Worm (Caenorhabditis elegans) whole organism, L4 larva: ENCODE measurements around the gene T13F2.6.
"Not testable (repeated sequence)": the region's sequence is repeated elsewhere in the genome, so short reads cannot be mapped to it uniquely, and the experiment has no call there.

ENCODE experiments used
- D1046.2 ChIP-seq: fragments of 200-800 bp; sonication (Bioruptor generic); IDR thresholded peaks from 2 replicates; pipeline ENCODE4 v1.3.6; 2022; ENCODE audit warnings: missing genetic modification characterization, missing compliant biosample characterization
- F37D6.2 ChIP-seq: sonication (generic microtip); optimal IDR thresholded peaks from 2 replicates; lab custom pipeline; 2016; ENCODE audit warnings: mild to moderate bottlenecking, missing genetic modification characterization, missing compliant biosample characterization
- Y48G9A.11 ChIP-seq: fragments of 200-800 bp; sonication (Bioruptor generic); IDR thresholded peaks from 2 replicates; pipeline ENCODE4 v1.3.6; 2022; ENCODE audit warnings: missing genetic modification reagents, missing genetic modification characterization, missing compliant biosample characterization
- aha-1 ChIP-seq: fragments of 150-350 bp; peaks from one replicate; lab custom pipeline; 2014; ENCODE audit warnings: missing biosample characterization, missing genetic modification characterization
- attf-4 ChIP-seq: sonication (generic microtip); optimal IDR thresholded peaks from 3 replicates; lab custom pipeline; 2017; ENCODE audit warnings: missing biosample characterization, missing genetic modification characterization
- ces-1 ChIP-seq: fragments of 150-350 bp; sonication (generic microtip); optimal IDR thresholded peaks from 4 replicates; lab custom pipeline; 2014; ENCODE audit warnings: missing biosample characterization, missing genetic modification reagents, missing genetic modification characterization
- daf-16 ChIP-seq, 3 experiments: sonication (generic microtip); optimal IDR thresholded peaks; 2 replicates each; lab custom pipeline; 2016 to 2017; ENCODE audit warnings: missing genetic modification characterization in 3 of 3, missing genetic modification reagents in 3 of 3, mild to moderate bottlenecking in 2 of 3, missing compliant biosample characterization in 2 of 3, missing biosample characterization in 1 of 3, moderate library complexity in 1 of 3
- dmd-6 ChIP-seq: fragments of 200-800 bp; sonication (Bioruptor generic); IDR thresholded peaks from 2 replicates; pipeline ENCODE4 v1.3.6; 2022; ENCODE audit warnings: missing genetic modification reagents, missing genetic modification characterization, missing compliant biosample characterization
- dmd-8 ChIP-seq: fragments of 200-800 bp; sonication (Bioruptor generic); IDR thresholded peaks from 2 replicates; pipeline ENCODE4 v1.3.6; 2022; ENCODE audit warnings: missing genetic modification characterization, missing compliant biosample characterization
- dmd-9 ChIP-seq: fragments of 200-800 bp; sonication (Bioruptor generic); IDR thresholded peaks from 2 replicates; pipeline ENCODE4 v1.3.6; 2022; ENCODE audit warnings: missing genetic modification reagents, missing genetic modification characterization, missing compliant biosample characterization
- duxl-1 ChIP-seq: sonication (generic microtip); optimal IDR thresholded peaks from 2 replicates; lab custom pipeline; 2016; ENCODE audit warnings: mild to moderate bottlenecking, missing genetic modification characterization, moderate library complexity, missing compliant biosample characterization; ENCODE audit not compliant: poor library complexity
- dve-1 ChIP-seq: sonication (generic microtip); optimal IDR thresholded peaks from 2 replicates; lab custom pipeline; 2017; ENCODE audit warnings: antibody characterized with exemption, mild to moderate bottlenecking, missing genetic modification characterization, missing compliant biosample characterization; ENCODE audit not compliant: insufficient read depth
- fkh-10 ChIP-seq: fragments of 150-350 bp; optimal IDR thresholded peaks from 2 replicates; lab custom pipeline; 2014; ENCODE audit warnings: missing biosample characterization, missing genetic modification reagents, missing genetic modification characterization
- hlh-11 ChIP-seq: fragments of 200-800 bp; sonication (Bioruptor generic); optimal IDR thresholded peaks from 2 replicates; lab custom pipeline; 2018; ENCODE audit warnings: mild to moderate bottlenecking, missing genetic modification characterization, missing compliant biosample characterization
- lim-7 ChIP-seq: fragments of 200-800 bp; sonication (Bioruptor generic); IDR thresholded peaks from 2 replicates; pipeline ENCODE4 v1.3.6; 2022; ENCODE audit warnings: missing genetic modification characterization, missing compliant biosample characterization
- lin-1 ChIP-seq: fragments of 200-800 bp; sonication (Bioruptor generic); IDR thresholded peaks from 2 replicates; pipeline ENCODE4 v1.3.6; 2022; ENCODE audit warnings: missing genetic modification reagents, missing genetic modification characterization, missing compliant biosample characterization
- lin-13 ChIP-seq: fragments of 150-350 bp; optimal IDR thresholded peaks from 2 replicates; lab custom pipeline; 2014; ENCODE audit warnings: missing biosample characterization, missing genetic modification reagents, missing genetic modification characterization
- lin-15B ChIP-seq: fragments of 150-350 bp; sonication (generic microtip); optimal IDR thresholded peaks from 3 replicates; lab custom pipeline; 2014; ENCODE audit warnings: missing biosample characterization, missing genetic modification characterization
- lin-29 ChIP-seq: fragments of 200-800 bp; sonication (Bioruptor generic); IDR thresholded peaks from 2 replicates; pipeline ENCODE4 v1.3.6; 2022; ENCODE audit warnings: missing genetic modification reagents, missing genetic modification characterization, missing compliant biosample characterization
- lin-39 ChIP-seq: fragments of 150-350 bp; optimal IDR thresholded peaks from 2 replicates; lab custom pipeline; 2014; ENCODE audit warnings: missing biosample characterization, missing genetic modification reagents, missing genetic modification characterization
- lir-3 ChIP-seq: sonication (generic microtip); optimal IDR thresholded peaks from 2 replicates; lab custom pipeline; 2016; ENCODE audit warnings: mild to moderate bottlenecking, missing genetic modification characterization, missing compliant biosample characterization
- madf-9 ChIP-seq: fragments of 200-800 bp; sonication (Bioruptor generic); conservative IDR thresholded peaks from 2 replicates; pipeline ENCODE4 v1.3.6; 2022; ENCODE audit warnings: missing genetic modification reagents, missing genetic modification characterization, missing compliant biosample characterization
- mdl-1 ChIP-seq, 2 experiments: fragments of 150-350 bp in 1 of 2; sonication (generic microtip) in 1 of 2; optimal IDR thresholded peaks; 2 replicates each; lab custom pipeline; 2014 to 2017; ENCODE audit warnings: missing biosample characterization in 2 of 2, missing genetic modification characterization in 2 of 2
- mdt-29 ChIP-seq: fragments of 200-800 bp; sonication (Bioruptor generic); IDR thresholded peaks from 2 replicates; pipeline ENCODE4 v1.3.6; 2022; ENCODE audit warnings: missing genetic modification reagents, missing genetic modification characterization, missing compliant biosample characterization
- nhr-10 ChIP-seq: fragments of 150-350 bp; optimal IDR thresholded peaks from 2 replicates; lab custom pipeline; 2014; ENCODE audit warnings: missing biosample characterization, missing genetic modification characterization
- nhr-102 ChIP-seq: sonication (generic microtip); optimal IDR thresholded peaks from 2 replicates; lab custom pipeline; 2016; ENCODE audit warnings: mild to moderate bottlenecking, missing genetic modification characterization, moderate library complexity, missing compliant biosample characterization
- nhr-237 ChIP-seq: sonication (generic microtip); optimal IDR thresholded peaks from 2 replicates; lab custom pipeline; 2017; ENCODE audit warnings: missing biosample characterization, missing genetic modification characterization
- nhr-28 ChIP-seq: fragments of 150-350 bp; optimal IDR thresholded peaks from 2 replicates; lab custom pipeline; 2014; ENCODE audit warnings: missing biosample characterization, missing genetic modification characterization
- nhr-41 ChIP-seq: fragments of 200-800 bp; sonication (Bioruptor generic); IDR thresholded peaks from 2 replicates; pipeline ENCODE4 v1.3.6; 2022; ENCODE audit warnings: missing genetic modification reagents, missing genetic modification characterization, missing compliant biosample characterization
- pha-4 ChIP-seq, 2 experiments: fragments of 150-350 bp in 1 of 2; fragments of 200-800 bp in 1 of 2; sonication (Bioruptor generic) in 1 of 2; IDR thresholded peaks in 1 of 2; optimal IDR thresholded peaks in 1 of 2; 2 replicates each; pipeline versions ENCODE4 v1.3.6 to Lab custom; 2014 to 2022; ENCODE audit warnings: missing genetic modification characterization in 2 of 2, missing genetic modification reagents in 2 of 2, missing biosample characterization in 1 of 2, missing compliant biosample characterization in 1 of 2
- php-3 ChIP-seq: fragments of 200-800 bp; sonication (Bioruptor generic); IDR thresholded peaks from 2 replicates; pipeline ENCODE4 v1.3.6; 2022; ENCODE audit warnings: missing genetic modification reagents, missing genetic modification characterization, missing compliant biosample characterization
- pqm-1 ChIP-seq: sonication (generic microtip); optimal IDR thresholded peaks from 2 replicates; lab custom pipeline; 2017; ENCODE audit warnings: missing biosample characterization, missing genetic modification characterization
- rbr-2 ChIP-seq: sonication (generic microtip); optimal IDR thresholded peaks from 2 replicates; lab custom pipeline; 2016; ENCODE audit warnings: missing genotype, missing genetic modification characterization, missing compliant biosample characterization
- sdz-12 ChIP-seq: fragments of 200-800 bp; sonication (Bioruptor generic); optimal IDR thresholded peaks from 2 replicates; lab custom pipeline; 2018; ENCODE audit warnings: mild to moderate bottlenecking, missing genetic modification characterization, missing compliant biosample characterization
- snpc-1.2 ChIP-seq: fragments of 200-800 bp; sonication (Bioruptor generic); IDR thresholded peaks from 2 replicates; pipeline ENCODE4 v1.3.6; 2022; ENCODE audit warnings: missing genetic modification reagents, missing genetic modification characterization, missing compliant biosample characterization
- tra-1 ChIP-seq: fragments of 200-800 bp; sonication (Bioruptor generic); IDR thresholded peaks from 2 replicates; pipeline ENCODE4 v1.3.6; 2022; ENCODE audit warnings: missing genetic modification reagents, missing genetic modification characterization, missing compliant biosample characterization
- vab-7 ChIP-seq: fragments of 200-800 bp; sonication (Bioruptor generic); IDR thresholded peaks from 2 replicates; pipeline ENCODE4 v1.3.6; 2022; ENCODE audit warnings: missing genetic modification reagents, missing genetic modification characterization, missing compliant biosample characterization
- zip-11 ChIP-seq: fragments of 200-800 bp; sonication (Bioruptor generic); IDR thresholded peaks from 2 replicates; pipeline ENCODE4 v1.3.6; 2022; ENCODE audit warnings: missing genetic modification characterization, missing compliant biosample characterization

The T13F2.6 gene

DNA sequence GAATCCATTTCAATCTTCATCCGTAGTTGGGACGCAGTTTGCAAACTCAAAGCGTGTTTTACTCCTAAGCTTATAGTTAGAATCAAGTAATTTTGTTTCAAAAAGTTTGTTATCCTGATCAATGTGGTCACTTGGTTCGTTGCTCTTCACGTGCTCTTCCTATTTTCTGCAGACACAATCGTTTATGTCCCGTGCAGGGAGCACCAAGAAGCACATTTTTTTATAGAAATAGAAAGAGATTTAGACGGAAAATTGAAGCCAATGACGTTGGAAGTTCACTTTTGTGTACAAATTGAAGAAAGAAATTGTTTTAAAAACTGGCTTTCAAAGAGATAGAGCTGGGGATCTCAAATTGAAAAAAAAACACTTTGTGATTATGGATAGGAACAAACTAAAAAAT, 16.4 kb upstream of the T13F2.6 start (continued):
- no peak for TF ChIP-seq lim-7 (GFP tag; lab: Robert Waterston, UW)

DNA sequence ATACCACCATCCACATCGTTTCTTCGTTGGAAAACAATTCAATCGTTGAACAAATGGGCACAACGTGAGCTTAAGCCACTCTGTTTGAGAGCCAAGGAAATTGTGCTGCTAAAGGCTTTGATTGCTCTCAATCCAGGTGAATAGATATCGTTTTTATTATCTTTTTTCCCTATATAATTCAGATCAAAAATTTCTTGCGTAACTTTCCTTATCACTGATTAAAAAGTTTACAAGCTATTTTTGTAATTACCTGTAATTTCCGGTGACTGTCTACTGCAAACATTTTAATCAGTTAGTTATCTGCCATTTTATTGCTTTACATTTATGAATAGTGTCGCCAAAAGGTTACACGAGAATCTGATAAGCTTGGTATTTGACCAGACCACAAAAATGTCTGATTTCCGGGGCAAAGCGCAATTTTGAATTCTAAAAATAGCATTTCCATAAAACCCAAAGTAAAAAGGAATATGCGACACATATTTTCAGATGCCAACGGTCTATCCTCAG, 15.4 kb upstream of the T13F2.6 start:
- peak; percentile 31 for TF ChIP-seq nhr-28
- TF ChIP-seq php-3 (GFP tag; lab: Robert Waterston, UW), result peak; percentile 91
- TF ChIP-seq daf-16 (GFP tag; optimal IDR thresholded peaks at IDR 0.05; lab: Kevin White, UChicago), result no peak
- TF ChIP-seq daf-16 (tag; optimal IDR thresholded peaks at IDR 0.05; lab: Kevin White, UChicago), result peak; percentile 39
- TF ChIP-seq D1046.2 (GFP tag; lab: Robert Waterston, UW), result no peak
- peak; percentile 48 for TF ChIP-seq hlh-11 (tag; lab: Kevin White, UChicago)
- no peak for TF ChIP-seq dmd-9 (GFP tag; lab: Robert Waterston, UW)
- TF ChIP-seq aha-1 (tag; lab: Kevin White, UChicago), result peak; percentile 89
- TF ChIP-seq lin-1, result peak; percentile 75; the same call in 1 of the 2 replicates
- peak; percentile 59 for TF ChIP-seq dve-1 (tag; lab: Kevin White, UChicago)
- TF ChIP-seq pqm-1, result peak; percentile 40
- TF ChIP-seq lir-3 (tag; lab: Kevin White, UChicago), result no peak
- TF ChIP-seq mdl-1 (tag; optimal IDR thresholded peaks at IDR 0.05; lab: Kevin White, UChicago), result peak in 1 of 2 experiments; percentile 31
- TF ChIP-seq tra-1 (GFP tag; lab: Robert Waterston, UW), result no peak
- TF ChIP-seq lin-29 (GFP tag; lab: Robert Waterston, UW), result no peak
- peak; percentile 38; the same call in 1 of the 2 replicates for TF ChIP-seq dmd-6 (GFP tag; lab: Robert Waterston, UW)
- TF ChIP-seq, all 104 proteins: peak for 10

DNA sequence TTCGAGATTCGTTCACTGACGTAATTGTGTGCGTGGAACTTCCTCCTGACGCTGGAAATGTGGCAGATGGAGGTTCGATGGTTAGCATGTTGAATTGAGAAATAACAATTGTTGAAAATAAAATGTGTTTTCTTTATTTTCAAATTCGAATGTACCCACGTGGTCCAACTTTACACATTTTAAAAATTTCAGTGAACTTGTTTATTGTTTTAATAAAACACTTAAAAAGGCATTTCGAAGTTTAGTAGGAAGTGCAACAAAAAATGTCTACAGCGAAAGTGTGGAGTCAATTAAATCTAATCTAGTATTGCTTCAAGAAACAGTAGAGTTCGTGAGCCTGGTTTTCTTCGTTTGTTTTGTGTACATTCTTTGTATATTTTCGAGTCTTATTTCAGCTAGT, 11.9 kb upstream of the T13F2.6 start, which contains the start of gene ssp-36:
Gene ssp-36, minus strand, starts transcription at position 101 of the 400 bp plus-strand sequence.
- TF ChIP-seq rbr-2 (tag; lab: Kevin White, UChicago), result no peak
- TF ChIP-seq Y48G9A.11 (GFP tag; lab: Robert Waterston, UW), result no peak
- no peak for TF ChIP-seq zip-11
- no peak for TF ChIP-seq lin-39 (tag; lab: Kevin White, UChicago)

DNA sequence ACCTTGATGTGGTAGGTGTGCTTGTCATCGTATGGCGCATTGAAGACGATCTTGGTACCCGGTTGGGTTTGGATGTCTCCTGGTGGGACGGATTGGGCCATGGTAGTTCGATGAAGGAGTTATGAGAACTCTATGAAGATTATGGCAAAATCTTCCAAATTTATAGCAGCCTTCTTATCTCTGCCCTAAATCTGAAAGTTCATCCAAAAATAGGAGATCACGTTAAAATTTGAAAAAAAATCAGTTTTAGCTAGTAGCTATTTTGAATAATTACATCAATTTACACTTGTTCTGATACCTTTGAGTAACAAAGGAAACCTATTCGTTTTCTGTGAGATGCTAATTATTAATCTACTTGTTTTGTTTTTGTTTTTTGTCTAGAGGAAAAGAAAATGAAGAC, 11.1 kb upstream of the T13F2.6 start, which contains the start of gene msp-79:
Gene msp-79, minus strand, starts transcription at position 101 of the 400 bp plus-strand sequence.
- TF ChIP-seq lin-15B (tag; lab: Kevin White, UChicago); nhr-41 (GFP tag; lab: Robert Waterston, UW); nhr-237 (tag; lab: Kevin White, UChicago): not testable (repeated sequence)

DNA sequence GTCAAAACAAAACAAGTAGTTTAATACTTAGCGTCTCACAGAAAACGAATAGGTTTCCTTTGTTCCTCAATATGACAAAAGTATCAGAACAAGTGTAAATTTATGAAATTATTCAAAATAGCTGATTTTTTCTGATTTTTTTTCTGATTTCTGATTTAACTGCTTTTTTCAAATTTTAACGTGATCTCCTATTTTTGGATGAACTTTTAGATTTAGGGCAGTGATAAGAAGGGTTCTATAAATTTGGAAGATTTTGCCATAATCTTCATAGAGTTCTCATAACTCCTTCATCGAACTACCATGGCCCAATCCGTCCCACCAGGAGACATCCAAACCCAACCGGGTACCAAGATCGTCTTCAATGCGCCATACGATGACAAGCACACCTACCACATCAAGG, 8.4 kb upstream of the T13F2.6 start, which contains the start of gene msp-78:
Gene msp-78, plus strand, starts transcription at position 301 of the 400 bp plus-strand sequence.
- TF ChIP-seq lim-7 (GFP tag; lab: Robert Waterston, UW); aha-1 (tag; lab: Kevin White, UChicago); sdz-12: not testable (repeated sequence)

DNA sequence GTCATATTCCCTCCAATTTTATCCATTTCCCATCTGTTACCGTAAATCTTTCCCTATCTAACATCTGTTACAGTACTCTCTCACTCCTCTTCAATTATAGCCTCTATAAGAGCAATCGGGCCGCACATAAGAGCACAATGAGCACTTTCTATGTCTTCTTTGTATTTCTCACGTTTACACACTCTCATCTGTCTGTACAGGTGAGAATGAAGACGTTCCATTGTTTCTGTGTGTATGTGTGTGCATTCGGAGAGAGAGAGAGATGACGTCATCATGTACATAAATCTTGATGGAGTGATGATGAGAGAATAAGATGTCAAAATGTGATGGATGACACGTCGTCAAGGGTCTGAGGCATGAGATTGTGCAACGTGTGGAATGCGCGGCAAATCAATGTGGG, 7.3 kb upstream of the T13F2.6 start:
- TF ChIP-seq fkh-10 (GFP tag; lab: Kevin White, UChicago) (no peak), dve-1 (tag; lab: Kevin White, UChicago) (no peak), attf-4 (tag; lab: Kevin White, UChicago) (no peak), vab-7 (GFP tag; lab: Robert Waterston, UW) (no peak), madf-9 (no peak), zip-11 (no peak), dmd-6 (GFP tag; lab: Robert Waterston, UW) (no peak), nhr-10 (no peak), Y48G9A.11 (GFP tag; lab: Robert Waterston, UW) (no peak), nhr-102 (tag; lab: Kevin White, UChicago) (no peak), duxl-1 (no peak), rbr-2 (tag; lab: Kevin White, UChicago) (no peak), F37D6.2 (tag; lab: Kevin White, UChicago) (no peak), lir-3 (tag; lab: Kevin White, UChicago) (no peak), snpc-1.2 (GFP tag; lab: Robert Waterston, UW) (no peak), ces-1 (no peak), mdt-29 (GFP tag; lab: Robert Waterston, UW) (no peak), pha-4 (GFP tag; IDR thresholded peaks at IDR 0.05; lab: Robert Waterston, UW) (no peak), pha-4 (tag; optimal IDR thresholded peaks at IDR 0.05; lab: Kevin White, UChicago) (no peak), dmd-8 (GFP tag; lab: Robert Waterston, UW) (no peak), lin-13 (GFP tag; lab: Kevin White, UChicago) (no peak)
